Fruit fly (Drosophila melanogaster) whole organism, embryonic: ENCODE results near the gene SelT.

Source experiments
- Ada2b ChIP-seq: fragments of 200-800 bp; sonication (Bioruptor generic); IDR thresholded peaks from 2 replicates; pipeline ENCODE4 v1.3.6; 2022; ENCODE audit warnings: missing biosample characterization, missing genetic modification characterization
- Atf3 ChIP-seq: fragments of 200-800 bp; sonication (Bioruptor generic); optimal IDR thresholded peaks from 3 replicates; lab custom pipeline; 2016; ENCODE audit warnings: missing biosample characterization, missing genetic modification characterization
- Bteb2 ChIP-seq: fragments of 200-800 bp; sonication (Bioruptor generic); optimal IDR thresholded peaks from 2 replicates; lab custom pipeline; 2016; ENCODE audit warnings: missing biosample characterization, missing genetic modification characterization
- CG10543 ChIP-seq: fragments of 200-800 bp; sonication (Bioruptor generic); optimal IDR thresholded peaks from 3 replicates; lab custom pipeline; 2017; ENCODE audit warnings: missing biosample characterization, mild to moderate bottlenecking, missing genetic modification characterization, moderate library complexity
- CG11093 ChIP-seq: fragments of 200-800 bp; sonication (Bioruptor generic); IDR thresholded peaks from 3 replicates; pipeline ENCODE4 v1.3.6; 2022; ENCODE audit warnings: missing biosample characterization, missing genetic modification characterization
- CG11247 ChIP-seq: fragments of 200-800 bp; sonication (Bioruptor generic); IDR thresholded peaks from 2 replicates; pipeline ENCODE4 v1.3.6; 2022; ENCODE audit warnings: missing biosample characterization, missing genetic modification characterization
- CG11456 ChIP-seq: fragments of 200-800 bp; sonication (Bioruptor generic); IDR thresholded peaks from 3 replicates; pipeline ENCODE4 v1.3.6; 2022; ENCODE audit warnings: missing biosample characterization, missing genetic modification characterization
- CG12071 ChIP-seq: fragments of 200-800 bp; sonication (Bioruptor generic); optimal IDR thresholded peaks from 3 replicates; lab custom pipeline; 2018; ENCODE audit warnings: missing biosample characterization, mild to moderate bottlenecking, missing genetic modification characterization
- CG13287 ChIP-seq: fragments of 200-800 bp; sonication (Bioruptor generic); IDR thresholded peaks from 2 replicates; pipeline ENCODE4 v1.3.6; 2022; ENCODE audit warnings: missing biosample characterization, missing genetic modification characterization; ENCODE audit not compliant: partially characterized antibody
- CG14965 ChIP-seq: fragments of 200-800 bp; sonication (Bioruptor generic); optimal IDR thresholded peaks from 2 replicates; lab custom pipeline; 2016; ENCODE audit warnings: missing biosample characterization, missing genetic modification characterization, borderline replicate concordance
- CG16815 ChIP-seq: fragments of 200-800 bp; sonication (Bioruptor generic); optimal IDR thresholded peaks from 3 replicates; lab custom pipeline; 2017; ENCODE audit warnings: missing biosample characterization, mild to moderate bottlenecking, missing genetic modification characterization
- CG2678 ChIP-seq: fragments of 200-800 bp; sonication (Bioruptor generic); optimal IDR thresholded peaks from 3 replicates; lab custom pipeline; 2019; ENCODE audit warnings: missing biosample characterization, mild to moderate bottlenecking, missing genetic modification characterization, moderate library complexity
- CG2875 ChIP-seq: fragments of 200-800 bp; sonication (Bioruptor generic); optimal IDR thresholded peaks from 2 replicates; lab custom pipeline; 2017; ENCODE audit warnings: missing biosample characterization, mild to moderate bottlenecking, missing genetic modification characterization, missing genetic modification reagents
- CG31224 ChIP-seq: fragments of 200-800 bp; sonication (Bioruptor generic); IDR thresholded peaks from 2 replicates; pipeline ENCODE4 v1.3.6; 2022; ENCODE audit warnings: missing biosample characterization, missing genetic modification characterization
- CG3163 ChIP-seq: fragments of 200-800 bp; sonication (Bioruptor generic); optimal IDR thresholded peaks from 3 replicates; lab custom pipeline; 2016; ENCODE audit warnings: missing biosample characterization, missing genetic modification characterization
- CG6813 ChIP-seq: fragments of 200-800 bp; sonication (Bioruptor generic); optimal IDR thresholded peaks from 2 replicates; lab custom pipeline; 2017; ENCODE audit warnings: missing biosample characterization, missing genetic modification characterization, mild to moderate bottlenecking, moderate library complexity, missing genetic modification reagents
- CG7372 ChIP-seq: fragments of 200-800 bp; sonication (Bioruptor generic); IDR thresholded peaks from 2 replicates; pipeline ENCODE4 v1.3.6; 2022; ENCODE audit warnings: missing biosample characterization, missing genetic modification characterization
- CG9609 ChIP-seq: fragments of 200-800 bp; sonication (Bioruptor generic); optimal IDR thresholded peaks from 3 replicates; lab custom pipeline; 2016; ENCODE audit warnings: missing biosample characterization, missing genetic modification characterization
- CTCF ChIP-seq: fragments of 200-800 bp; sonication (Bioruptor generic); optimal IDR thresholded peaks from 2 replicates; lab custom pipeline; 2017; ENCODE audit warnings: missing biosample characterization, mild to moderate bottlenecking, missing genetic modification characterization, moderate library complexity
- Doc3 ChIP-seq: fragments of 200-800 bp; sonication (Bioruptor generic); IDR thresholded peaks from 3 replicates; pipeline ENCODE4 v1.3.6; 2022; ENCODE audit warnings: missing biosample characterization, missing genetic modification characterization; ENCODE audit not compliant: partially characterized antibody
- Drgx ChIP-seq: fragments of 200-800 bp; sonication (Bioruptor generic); IDR thresholded peaks from 2 replicates; pipeline ENCODE4 v1.3.6; 2022; ENCODE audit warnings: missing biosample characterization, missing genetic modification characterization
- Elba2 ChIP-seq: fragments of 200-800 bp; sonication (Bioruptor generic); optimal IDR thresholded peaks from 3 replicates; lab custom pipeline; 2016; ENCODE audit warnings: missing biosample characterization, missing genetic modification characterization
- Ets97D ChIP-seq: fragments of 200-800 bp; sonication (Bioruptor generic); optimal IDR thresholded peaks from 3 replicates; lab custom pipeline; 2016; ENCODE audit warnings: missing biosample characterization, missing genetic modification characterization
- Hey ChIP-seq: fragments of 200-800 bp; sonication (Bioruptor generic); optimal IDR thresholded peaks from 3 replicates; lab custom pipeline; 2018; ENCODE audit warnings: missing biosample characterization, mild to moderate bottlenecking, missing genetic modification characterization
- Kr ChIP-seq: fragments of 200-800 bp; sonication (Bioruptor generic); optimal IDR thresholded peaks from 2 replicates; lab custom pipeline; 2017; ENCODE audit warnings: missing biosample characterization, mild to moderate bottlenecking, missing genetic modification characterization
- Lim3 ChIP-seq: fragments of 200-800 bp; sonication (Bioruptor generic); IDR thresholded peaks from 2 replicates; pipeline ENCODE4 v1.3.6; 2022; ENCODE audit warnings: missing biosample characterization, missing genetic modification characterization
- Meics ChIP-seq: fragments of 200-800 bp; sonication (Bioruptor generic); optimal IDR thresholded peaks from 2 replicates; lab custom pipeline; 2017; ENCODE audit warnings: missing biosample characterization, mild to moderate bottlenecking, missing genetic modification characterization
- Mrtf ChIP-seq: fragments of 200-800 bp; sonication (Bioruptor generic); IDR thresholded peaks from 3 replicates; pipeline ENCODE4 v1.3.6; 2022; ENCODE audit warnings: missing biosample characterization, missing genetic modification characterization
- Side ChIP-seq: fragments of 200-800 bp; sonication (Bioruptor generic); optimal IDR thresholded peaks from 2 replicates; lab custom pipeline; 2016; ENCODE audit warnings: missing biosample characterization, missing genetic modification characterization
- TFAM ChIP-seq: fragments of 200-800 bp; sonication (Bioruptor generic); optimal IDR thresholded peaks from 2 replicates; lab custom pipeline; 2017; ENCODE audit warnings: missing biosample characterization, missing genetic modification characterization, inconsistent platforms
- croc ChIP-seq: fragments of 200-800 bp; sonication (Bioruptor generic); conservative IDR thresholded peaks from 3 replicates; pipeline ENCODE4 v1.3.6; 2022; ENCODE audit warnings: missing biosample characterization, missing genetic modification characterization
- disco-r ChIP-seq: fragments of 200-800 bp; sonication (Bioruptor generic); optimal IDR thresholded peaks from 2 replicates; lab custom pipeline; 2016; ENCODE audit warnings: missing biosample characterization, missing genetic modification characterization
- dmrt99B ChIP-seq: fragments of 200-800 bp; sonication (Bioruptor generic); optimal IDR thresholded peaks from 2 replicates; lab custom pipeline; 2018; ENCODE audit warnings: missing biosample characterization, mild to moderate bottlenecking, missing genetic modification characterization, moderate library complexity
- eve ChIP-seq, 2 experiments: fragments of >200 bp; optimal IDR thresholded peaks; 2 replicates each; lab custom pipeline; 2017; ENCODE audit warnings: missing biosample characterization in 2 of 2, missing genetic modification characterization in 2 of 2
- exex ChIP-seq: fragments of 200-800 bp; sonication (Bioruptor generic); optimal IDR thresholded peaks from 4 replicates; lab custom pipeline; 2018; ENCODE audit warnings: missing biosample characterization, mild to moderate bottlenecking, missing genetic modification characterization, moderate library complexity
- ftz-f1 ChIP-seq: fragments of 200-800 bp; sonication (Bioruptor generic); optimal IDR thresholded peaks from 2 replicates; lab custom pipeline; 2016; ENCODE audit warnings: missing biosample characterization, missing genetic modification characterization
- fu2 ChIP-seq: fragments of 200-800 bp; sonication (Bioruptor generic); optimal IDR thresholded peaks from 2 replicates; lab custom pipeline; 2016; ENCODE audit warnings: missing biosample characterization, missing genetic modification characterization
- her ChIP-seq: fragments of 200-800 bp; sonication (Bioruptor generic); optimal IDR thresholded peaks from 2 replicates; lab custom pipeline; 2016; ENCODE audit warnings: missing biosample characterization, missing genetic modification characterization
- hth ChIP-seq: fragments of >200 bp; optimal IDR thresholded peaks from 2 replicates; lab custom pipeline; 2017; ENCODE audit warnings: inconsistent platforms
- jigr1 ChIP-seq: fragments of 200-800 bp; sonication (Bioruptor generic); IDR thresholded peaks from 3 replicates; pipeline ENCODE4 v1.3.6; 2022; ENCODE audit warnings: missing biosample characterization, missing genetic modification characterization
- klu ChIP-seq: fragments of 200-800 bp; sonication (Bioruptor generic); IDR thresholded peaks from 2 replicates; pipeline ENCODE4 v1.3.6; 2022; ENCODE audit warnings: missing biosample characterization, missing genetic modification characterization
- mam ChIP-seq: fragments of 200-800 bp; sonication (Bioruptor generic); optimal IDR thresholded peaks from 3 replicates; lab custom pipeline; 2016; ENCODE audit warnings: missing biosample characterization, missing genetic modification characterization
- nom ChIP-seq: fragments of 200-800 bp; sonication (Bioruptor generic); optimal IDR thresholded peaks from 2 replicates; lab custom pipeline; 2017; ENCODE audit warnings: missing biosample characterization, missing genetic modification characterization, mild to moderate bottlenecking, moderate library complexity, missing genetic modification reagents
- otp ChIP-seq: fragments of 200-800 bp; sonication (Bioruptor generic); IDR thresholded peaks from 3 replicates; pipeline ENCODE4, ENCODE4 v1.3.6; 2022; ENCODE audit warnings: missing biosample characterization, missing genetic modification characterization
- pfk ChIP-seq: fragments of 200-800 bp; sonication (Bioruptor generic); optimal IDR thresholded peaks from 2 replicates; lab custom pipeline; 2018; ENCODE audit warnings: missing biosample characterization, mild to moderate bottlenecking, missing genetic modification characterization, moderate library complexity
- pnt ChIP-seq: fragments of 200-800 bp; sonication (Bioruptor generic); optimal IDR thresholded peaks from 3 replicates; lab custom pipeline; 2016; ENCODE audit warnings: missing biosample characterization, missing genetic modification characterization
- slbo ChIP-seq: fragments of 200-800 bp; sonication (Bioruptor generic); IDR thresholded peaks from 2 replicates; pipeline ENCODE4 v1.3.6; 2022; ENCODE audit warnings: missing biosample characterization, missing genetic modification characterization
- stc ChIP-seq: fragments of 200-800 bp; sonication (Bioruptor generic); IDR thresholded peaks from 2 replicates; pipeline ENCODE4 v1.3.6; 2022; ENCODE audit warnings: missing biosample characterization, missing genetic modification characterization
- unc-4 ChIP-seq: fragments of 200-800 bp; sonication (Bioruptor generic); IDR thresholded peaks from 2 replicates; pipeline ENCODE4 v1.3.6; 2022; ENCODE audit warnings: missing biosample characterization, missing genetic modification characterization; ENCODE audit not compliant: partially characterized antibody
- vfl ChIP-seq: fragments of 200-800 bp; sonication (Bioruptor generic); optimal IDR thresholded peaks from 2 replicates; lab custom pipeline; 2016; ENCODE audit warnings: missing biosample characterization, missing genetic modification characterization
- yki ChIP-seq: fragments of >200 bp; optimal IDR thresholded peaks from 3 replicates; lab custom pipeline; 2018

SelT gene

dm6 chr2L:5004677-5005463 is 5.9 kb upstream of the SelT start (continued):
- TF ChIP-seq CG3163 (GFP tag; lab: Kevin White, UChicago): peak; percentile 78
- no peak for TF ChIP-seq Doc3 (GFP tag; lab: Robert Waterston, UW)
- no peak for TF ChIP-seq yki (lab: Kevin White, UChicago)
- TF ChIP-seq CG11247 (GFP tag; lab: Robert Waterston, UW): peak; percentile 96
- peak; percentile 86 for TF ChIP-seq disco-r (GFP tag; lab: Kevin White, UChicago)
- TF ChIP-seq CG11093 (GFP tag; lab: Robert Waterston, UW): peak; percentile 92; the same call in 2 of the 3 replicates
- TF ChIP-seq Mrtf (GFP tag; lab: Robert Waterston, UW): peak; percentile 94
- peak; percentile 93 for TF ChIP-seq CG12071 (GFP tag; lab: Kevin White, UChicago)
- peak; percentile 97 for TF ChIP-seq CG2678 (tag; lab: Kevin White, UChicago)
- peak; percentile 98 for TF ChIP-seq Ada2b (GFP tag; lab: Robert Waterston, UW)
- peak; percentile 91 for TF ChIP-seq jigr1
- peak; percentile 88 for TF ChIP-seq exex
- peak; percentile 98 for TF ChIP-seq mam (GFP tag; lab: Kevin White, UChicago)
- TF ChIP-seq CG7372 (GFP tag; lab: Robert Waterston, UW): peak; percentile 94
- TF ChIP-seq Atf3: peak; percentile 85
- TF ChIP-seq Meics (GFP tag; lab: Kevin White, UChicago): peak; percentile 97
- TF ChIP-seq Elba2: no peak
- peak; percentile 91 for TF ChIP-seq Drgx (GFP tag; lab: Robert Waterston, UW)
- TF ChIP-seq unc-4 (GFP tag; lab: Robert Waterston, UW): no peak
- peak; percentile 95 for TF ChIP-seq her (GFP tag; lab: Kevin White, UChicago)
- peak; percentile 44 for TF ChIP-seq TFAM (GFP tag; lab: Kevin White, UChicago)
- TF ChIP-seq croc: peak; percentile 89
- TF ChIP-seq pnt (GFP tag; lab: Kevin White, UChicago): peak; percentile 94
- no peak for TF ChIP-seq Kr (GFP tag; lab: Kevin White, UChicago)
- TF ChIP-seq stc (GFP tag; lab: Robert Waterston, UW): peak; percentile 95
- TF ChIP-seq CG2875: peak; percentile 88
- peak; percentile 95 for TF ChIP-seq fu2 (GFP tag; lab: Kevin White, UChicago)
- TF ChIP-seq slbo (GFP tag; lab: Robert Waterston, UW): peak; percentile 98
- TF ChIP-seq CG9609: peak; percentile 93
- peak; percentile 50 for TF ChIP-seq pfk
- TF ChIP-seq Hey (tag; lab: Kevin White, UChicago): peak; percentile 80
- TF ChIP-seq Bteb2 (GFP tag; lab: Kevin White, UChicago): peak; percentile 95
- no peak for TF ChIP-seq eve (GFP tag; optimal IDR thresholded peaks at IDR 0.05; lab: Kevin White, UChicago)
- TF ChIP-seq nom (GFP tag; lab: Kevin White, UChicago): peak; percentile 64
- peak; percentile 94 for TF ChIP-seq CG6813 (GFP tag; lab: Kevin White, UChicago)
- no peak for TF ChIP-seq hth (lab: Kevin White, UChicago)
- peak; percentile 82 for TF ChIP-seq Ets97D (GFP tag; lab: Kevin White, UChicago)
- peak; percentile 92 for TF ChIP-seq klu (GFP tag; lab: Robert Waterston, UW)
- TF ChIP-seq CG11456 (GFP tag; lab: Robert Waterston, UW): peak; percentile 96
- TF ChIP-seq CTCF: peak; percentile 33
- peak; percentile 93 for TF ChIP-seq otp (GFP tag; lab: Robert Waterston, UW)
- TF ChIP-seq CG31224 (GFP tag; lab: Robert Waterston, UW): peak; percentile 90
- peak; percentile 94 for TF ChIP-seq vfl (GFP tag; lab: Kevin White, UChicago)
- peak; percentile 84 for TF ChIP-seq Lim3 (GFP tag; lab: Robert Waterston, UW)
- TF ChIP-seq Side (GFP tag; lab: Kevin White, UChicago): peak; percentile 95
- peak; percentile 96 for TF ChIP-seq dmrt99B (tag; lab: Kevin White, UChicago)
- peak; percentile 93 for TF ChIP-seq CG16815 (GFP tag; lab: Kevin White, UChicago)
- TF ChIP-seq ftz-f1 (GFP tag; lab: Kevin White, UChicago): peak; percentile 79
- peak; percentile 74 for TF ChIP-seq CG14965 (GFP tag; lab: Kevin White, UChicago)
- no peak for TF ChIP-seq CG13287 (GFP tag; lab: Robert Waterston, UW)
- peak; percentile 95 for TF ChIP-seq CG10543
